Worm (Caenorhabditis elegans) whole organism, early embryonic: ENCODE measurements around the gene Y81B9A.1.

Source experiments
- B0310.2 ChIP-seq: sonication (generic microtip); optimal IDR thresholded peaks from 2 replicates; lab custom pipeline; 2016; ENCODE audit warnings: mild to moderate bottlenecking, missing genetic modification characterization, missing compliant biosample characterization
- aly-1 ChIP-seq: sonication (generic microtip); optimal IDR thresholded peaks from 2 replicates; lab custom pipeline; 2016; ENCODE audit warnings: missing genetic modification characterization, missing compliant biosample characterization
- ama-1 ChIP-seq: fragments of 150-350 bp; optimal IDR thresholded peaks from 2 replicates; lab custom pipeline; 2014
- ceh-13 ChIP-seq: fragments of 200-800 bp; sonication (Bioruptor generic); optimal IDR thresholded peaks from 2 replicates; lab custom pipeline; 2018; ENCODE audit warnings: mild to moderate bottlenecking, missing genetic modification characterization, missing compliant biosample characterization
- hmg-4 ChIP-seq: fragments of 200-800 bp; sonication (Bioruptor generic); optimal IDR thresholded peaks from 2 replicates; lab custom pipeline; 2018; ENCODE audit warnings: mild to moderate bottlenecking, missing genetic modification characterization, missing compliant biosample characterization
- hnd-1 ChIP-seq: sonication (generic microtip); optimal IDR thresholded peaks from 2 replicates; lab custom pipeline; 2016; ENCODE audit warnings: missing genetic modification characterization, missing compliant biosample characterization
- pes-1 ChIP-seq: fragments of 200-800 bp; sonication (Bioruptor generic); IDR thresholded peaks from 2 replicates; pipeline ENCODE4 v1.3.6; 2022; ENCODE audit warnings: missing genetic modification reagents, missing genetic modification characterization, missing compliant biosample characterization
- scrt-1 ChIP-seq: fragments of 200-800 bp; sonication (Bioruptor generic); IDR thresholded peaks from 2 replicates; pipeline ENCODE4 v1.3.6; 2022; ENCODE audit warnings: missing genetic modification characterization, missing compliant biosample characterization

- no peak for TF ChIP-seq ama-1 (lab: Kevin White, UChicago)
- TF ChIP-seq ceh-13 (GFP tag; lab: Kevin White, UChicago), result no peak
- TF ChIP-seq aly-1 (tag; lab: Kevin White, UChicago), result no peak
- no peak for TF ChIP-seq hnd-1 (tag; lab: Kevin White, UChicago)
- no peak for TF ChIP-seq pes-1 (GFP tag; lab: Robert Waterston, UW)
- no peak for TF ChIP-seq hmg-4 (GFP tag; lab: Kevin White, UChicago)
- TF ChIP-seq B0310.2 (tag; lab: Kevin White, UChicago), result no peak
- no peak for TF ChIP-seq scrt-1 (GFP tag; lab: Robert Waterston, UW)
These were observed 36.2 kb downstream of the Y81B9A.1 start for ce11 chrX:9228441-9228840.
